Worm (Caenorhabditis elegans) whole organism, mixed stage, embryonic: Measurements from ENCODE around the gene F20C5.6.

Source experiments
- M03D4.4 ChIP-seq: sonication (generic microtip); optimal IDR thresholded peaks from 2 replicates; lab custom pipeline; 2017; ENCODE audit warnings: mild to moderate bottlenecking, missing genetic modification characterization, missing compliant biosample characterization
- blmp-1 ChIP-seq: fragments of 150-350 bp; optimal IDR thresholded peaks from 2 replicates; lab custom pipeline; 2014; ENCODE audit warnings: missing biosample characterization, missing genetic modification characterization
- ceh-39 ChIP-seq: fragments of 150-350 bp; optimal IDR thresholded peaks from 2 replicates; lab custom pipeline; 2014; ENCODE audit warnings: missing biosample characterization, missing genetic modification characterization
- ceh-43 ChIP-seq: fragments of 200-800 bp; sonication (Bioruptor generic); optimal IDR thresholded peaks from 2 replicates; lab custom pipeline; 2018; ENCODE audit warnings: mild to moderate bottlenecking, missing genetic modification characterization, moderate library complexity, missing compliant biosample characterization
- ceh-83 ChIP-seq: fragments of 200-800 bp; sonication (Bioruptor generic); optimal IDR thresholded peaks from 2 replicates; lab custom pipeline; 2018; ENCODE audit warnings: mild to moderate bottlenecking, missing genetic modification characterization, missing compliant biosample characterization
- ces-1 ChIP-seq: fragments of 150-350 bp; optimal IDR thresholded peaks from 2 replicates; lab custom pipeline; 2014; ENCODE audit warnings: missing biosample characterization, missing genetic modification reagents, missing genetic modification characterization
- cnd-1 ChIP-seq: fragments of 200-800 bp; sonication (Bioruptor generic); optimal IDR thresholded peaks from 2 replicates; lab custom pipeline; 2018; ENCODE audit warnings: mild to moderate bottlenecking, missing genetic modification characterization, missing compliant biosample characterization
- drap-1 ChIP-seq: fragments of 200-800 bp; sonication (Bioruptor generic); optimal IDR thresholded peaks from 3 replicates; lab custom pipeline; 2018; ENCODE audit warnings: mild to moderate bottlenecking, missing genetic modification characterization, missing compliant biosample characterization
- elt-1 ChIP-seq: sonication (generic microtip); optimal IDR thresholded peaks from 2 replicates; lab custom pipeline; 2017; ENCODE audit warnings: missing genetic modification characterization, mild to moderate bottlenecking, missing compliant biosample characterization, antibody characterized with exemption, moderate library complexity, borderline replicate concordance; ENCODE audit not compliant: insufficient read depth
- elt-3 ChIP-seq: fragments of 150-350 bp; optimal IDR thresholded peaks from 2 replicates; lab custom pipeline; 2014; ENCODE audit warnings: missing biosample characterization, missing genetic modification characterization
- flh-1 ChIP-seq: fragments of 200-800 bp; sonication (Bioruptor generic); optimal IDR thresholded peaks from 2 replicates; lab custom pipeline; 2018; ENCODE audit warnings: mild to moderate bottlenecking, missing genetic modification characterization, moderate library complexity, missing compliant biosample characterization
- ham-2 ChIP-seq: fragments of 200-800 bp; sonication (Bioruptor generic); optimal IDR thresholded peaks from 2 replicates; lab custom pipeline; 2018; ENCODE audit warnings: mild to moderate bottlenecking, missing genetic modification characterization, missing compliant biosample characterization
- hlh-1 ChIP-seq: fragments of 150-350 bp; optimal IDR thresholded peaks from 2 replicates; lab custom pipeline; 2014; ENCODE audit warnings: missing biosample characterization, missing genetic modification reagents, missing genetic modification characterization
- lin-13 ChIP-seq: fragments of 150-350 bp; optimal IDR thresholded peaks from 2 replicates; lab custom pipeline; 2014; ENCODE audit warnings: missing biosample characterization, missing genetic modification characterization
- lsy-2 ChIP-seq: fragments of 150-350 bp; optimal IDR thresholded peaks from 2 replicates; lab custom pipeline; 2014; ENCODE audit warnings: missing biosample characterization, missing genetic modification characterization
- mab-5 ChIP-seq: fragments of 150-350 bp; optimal IDR thresholded peaks from 2 replicates; lab custom pipeline; 2014; ENCODE audit warnings: missing biosample characterization, missing genetic modification characterization
- mep-1 ChIP-seq: fragments of 150-350 bp; optimal IDR thresholded peaks from 2 replicates; lab custom pipeline; 2017; ENCODE audit warnings: missing biosample characterization, missing genetic modification reagents, missing genetic modification characterization, inconsistent platforms
- mls-2 ChIP-seq: sonication (generic microtip); optimal IDR thresholded peaks from 2 replicates; lab custom pipeline; 2016; ENCODE audit warnings: mild to moderate bottlenecking, missing genetic modification characterization, moderate library complexity, missing compliant biosample characterization
- nhr-12 ChIP-seq: fragments of 150-350 bp; optimal IDR thresholded peaks from 2 replicates; lab custom pipeline; 2014; ENCODE audit warnings: missing biosample characterization, missing genetic modification characterization
- nhr-2 ChIP-seq: fragments of 150-350 bp; optimal IDR thresholded peaks from 2 replicates; lab custom pipeline; 2014; ENCODE audit warnings: missing biosample characterization, missing genetic modification characterization
- nhr-237 ChIP-seq: fragments of 150-350 bp; optimal IDR thresholded peaks from 2 replicates; lab custom pipeline; 2014; ENCODE audit warnings: missing biosample characterization, missing genetic modification characterization
- nhr-28 ChIP-seq: fragments of 150-350 bp; optimal IDR thresholded peaks from 2 replicates; lab custom pipeline; 2014; ENCODE audit warnings: missing biosample characterization, missing genetic modification characterization
- sem-2 ChIP-seq: fragments of 200-800 bp; sonication (Bioruptor generic); optimal IDR thresholded peaks from 2 replicates; lab custom pipeline; 2018; ENCODE audit warnings: mild to moderate bottlenecking, missing genetic modification characterization, missing compliant biosample characterization
- snpc-4 ChIP-seq: fragments of 150-350 bp; optimal IDR thresholded peaks from 2 replicates; lab custom pipeline; 2014; ENCODE audit warnings: missing biosample characterization, missing genetic modification characterization
- sptf-1 ChIP-seq: sonication (generic microtip); optimal IDR thresholded peaks from 2 replicates; lab custom pipeline; 2017; ENCODE audit warnings: mild to moderate bottlenecking, missing genetic modification characterization, moderate library complexity, missing compliant biosample characterization
- tbx-8 ChIP-seq: fragments of 200-800 bp; sonication (Bioruptor generic); optimal IDR thresholded peaks from 2 replicates; lab custom pipeline; 2018; ENCODE audit warnings: mild to moderate bottlenecking, missing genetic modification characterization, moderate library complexity, missing compliant biosample characterization
- unc-120 ChIP-seq: sonication (generic microtip); optimal IDR thresholded peaks from 2 replicates; lab custom pipeline; 2017; ENCODE audit warnings: missing genetic modification characterization, missing compliant biosample characterization; ENCODE audit not compliant: poor library complexity, severe bottlenecking
- unc-62 ChIP-seq: fragments of 150-350 bp; optimal IDR thresholded peaks from 2 replicates; lab custom pipeline; 2014; ENCODE audit warnings: missing biosample characterization, missing genetic modification reagents, missing genetic modification characterization
- zip-8 ChIP-seq: fragments of 150-350 bp; optimal IDR thresholded peaks from 2 replicates; lab custom pipeline; 2014; ENCODE audit warnings: missing biosample characterization, missing genetic modification characterization
- ztf-11 ChIP-seq: fragments of 150-350 bp; optimal IDR thresholded peaks from 2 replicates; lab custom pipeline; 2014; ENCODE audit warnings: missing biosample characterization, missing genetic modification characterization

The F20C5.6 gene

ce11 chrIV:8772800-8773256 lies at the start of gene F20C5.6:
F20C5.6 (minus strand) TSS chrIV:8773206.
- TF ChIP-seq nhr-237 (tag; lab: Kevin White, UChicago) (no peak), elt-3 (tag; lab: Kevin White, UChicago) (no peak), drap-1 (no peak), mab-5 (tag; lab: Kevin White, UChicago) (no peak), sem-2 (no peak), ceh-43 (GFP tag; lab: Kevin White, UChicago) (no peak), unc-62 (no peak), elt-1 (tag; lab: Kevin White, UChicago) (no peak), snpc-4 (tag; lab: Kevin White, UChicago) (no peak), M03D4.4 (no peak), ceh-83 (GFP tag; lab: Kevin White, UChicago) (no peak), unc-120 (tag; lab: Kevin White, UChicago) (no peak), hlh-1 (no peak), tbx-8 (GFP tag; lab: Kevin White, UChicago) (no peak), lsy-2 (tag; lab: Kevin White, UChicago) (no peak), nhr-28 (tag; lab: Kevin White, UChicago) (no peak), mls-2 (tag; lab: Kevin White, UChicago) (no peak), zip-8 (tag; lab: Kevin White, UChicago) (no peak)

DNA sequence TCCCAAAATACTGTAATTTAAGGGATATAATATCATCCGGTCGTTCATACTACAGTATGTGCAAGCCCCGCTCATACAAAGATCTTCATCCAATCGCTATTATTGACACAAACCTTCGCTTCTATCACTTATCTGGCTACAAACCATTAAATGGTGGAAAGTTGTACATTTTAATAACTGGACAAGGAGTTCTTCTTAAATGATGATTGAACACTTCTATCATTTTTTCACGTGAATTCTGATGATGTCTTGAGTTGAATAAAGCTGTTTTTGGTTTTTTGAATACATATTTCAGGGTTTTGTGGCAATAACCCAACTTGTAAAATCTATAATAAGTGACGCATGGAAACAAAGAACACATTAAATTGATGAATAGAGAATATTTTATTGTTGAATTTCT lies 49.6 kb upstream of the F20C5.6 start:
- TF ChIP-seq drap-1 (no peak), sptf-1 (tag; lab: Kevin White, UChicago) (no peak), ces-1 (GFP tag; lab: Kevin White, UChicago) (no peak), tbx-8 (GFP tag; lab: Kevin White, UChicago) (no peak), elt-1 (tag; lab: Kevin White, UChicago) (no peak), elt-3 (tag; lab: Kevin White, UChicago) (no peak)

DNA sequence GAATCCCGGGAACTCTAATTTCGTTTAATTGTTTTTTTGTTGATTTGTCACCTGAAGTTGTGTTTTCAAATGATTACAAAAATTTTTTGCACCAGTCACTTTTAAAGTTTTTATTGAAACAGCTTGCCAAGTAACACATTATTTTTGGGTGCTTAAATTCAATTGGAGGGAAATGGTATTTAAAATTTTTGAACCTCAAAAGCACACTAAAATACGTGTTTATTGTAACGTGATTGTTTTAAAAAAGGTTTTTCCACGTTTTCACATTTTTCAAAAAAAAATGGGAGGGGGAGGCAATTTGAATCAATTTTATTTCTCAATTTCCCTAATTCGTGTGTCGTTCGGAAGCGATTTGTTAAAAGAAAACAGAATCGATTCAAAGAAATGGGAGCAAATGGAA lies 48.1 kb upstream of the F20C5.6 start, which contains the start of gene T28C6.5:
T28C6.5 (plus strand) TSS at position 301 of the 400 bp plus-strand sequence.
- TF ChIP-seq ces-1 (GFP tag; lab: Kevin White, UChicago) (no peak), nhr-12 (no peak), elt-3 (tag; lab: Kevin White, UChicago) (no peak), tbx-8 (GFP tag; lab: Kevin White, UChicago) (no peak), ceh-83 (GFP tag; lab: Kevin White, UChicago) (no peak), lin-13 (tag; lab: Kevin White, UChicago) (no peak), blmp-1 (tag; lab: Kevin White, UChicago) (no peak), flh-1 (no peak), sem-2 (no peak), cnd-1 (tag; lab: Kevin White, UChicago) (no peak), zip-8 (tag; lab: Kevin White, UChicago) (no peak), ztf-11 (no peak), M03D4.4 (no peak), ceh-39 (tag; lab: Kevin White, UChicago) (no peak)

DNA sequence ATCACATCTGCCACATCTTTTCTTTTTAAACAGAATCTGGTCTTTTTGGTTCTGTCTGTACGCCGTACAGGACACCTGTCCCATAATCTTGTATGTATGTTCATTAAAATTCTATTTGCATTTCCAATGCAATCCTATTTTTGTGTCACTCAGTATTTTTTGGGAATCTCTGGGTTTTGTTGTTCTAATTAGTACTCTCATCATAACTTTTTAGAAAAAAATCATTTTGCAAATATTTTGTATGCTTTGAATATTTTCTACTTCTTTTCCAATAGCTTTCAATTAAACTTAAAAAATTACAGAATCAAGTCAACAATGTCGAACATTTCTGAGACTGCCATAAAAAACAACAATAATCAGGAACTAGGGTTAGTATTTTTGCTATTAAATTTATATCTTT lies 47.0 kb upstream of the F20C5.6 start, which contains the start of gene T28C6.3:
T28C6.3 (plus strand) TSS at position 301 of the 400 bp plus-strand sequence.
- TF ChIP-seq snpc-4 (tag; lab: Kevin White, UChicago): no peak
- TF ChIP-seq flh-1: no peak
- no peak for TF ChIP-seq cnd-1 (tag; lab: Kevin White, UChicago)
- no peak for TF ChIP-seq ceh-83 (GFP tag; lab: Kevin White, UChicago)
- TF ChIP-seq sem-2: no peak
- no peak for TF ChIP-seq unc-120 (tag; lab: Kevin White, UChicago)
- no peak for TF ChIP-seq ces-1 (GFP tag; lab: Kevin White, UChicago)
- no peak for TF ChIP-seq mep-1 (tag; lab: Kevin White, UChicago)
- no peak for TF ChIP-seq lin-13 (tag; lab: Kevin White, UChicago)
- no peak for TF ChIP-seq ham-2 (GFP tag; lab: Kevin White, UChicago)

ce11 chrIV:8819471-8819870 lies 46.5 kb upstream of the F20C5.6 start:
- TF ChIP-seq mls-2 (tag; lab: Kevin White, UChicago) (no peak), flh-1 (no peak), ceh-39 (tag; lab: Kevin White, UChicago) (peak; percentile 44), hlh-1 (peak; percentile 10), unc-62 (no peak), nhr-2 (tag; lab: Kevin White, UChicago) (peak; percentile 94)
